Fruit fly (Drosophila melanogaster) whole organism, embryonic: ENCODE results near the gene eEF1delta.

Source experiments
- Asciz ChIP-seq: fragments of 200-800 bp; sonication (Bioruptor generic); optimal IDR thresholded peaks from 2 replicates; lab custom pipeline; 2017; ENCODE audit warnings: missing biosample characterization, mild to moderate bottlenecking, missing genetic modification characterization, missing genetic modification reagents
- CG10147 ChIP-seq: fragments of 200-800 bp; sonication (Bioruptor generic); optimal IDR thresholded peaks from 2 replicates; lab custom pipeline; 2019; ENCODE audit warnings: missing biosample characterization, mild to moderate bottlenecking, missing genetic modification characterization, moderate library complexity
- CG10321 ChIP-seq: fragments of 200-800 bp; sonication (Bioruptor generic); IDR thresholded peaks from 2 replicates; pipeline ENCODE4 v1.3.6; 2022; ENCODE audit warnings: missing biosample characterization, missing genetic modification characterization
- CG1233 ChIP-seq: fragments of 200-800 bp; sonication (Bioruptor generic); optimal IDR thresholded peaks from 4 replicates; lab custom pipeline; 2018; ENCODE audit warnings: missing biosample characterization, mild to moderate bottlenecking, missing genetic modification characterization
- CG14710 ChIP-seq: fragments of 200-800 bp; sonication (Bioruptor generic); optimal IDR thresholded peaks from 3 replicates; lab custom pipeline; 2019; ENCODE audit warnings: missing biosample characterization, mild to moderate bottlenecking, missing genetic modification characterization, moderate library complexity
- CG1603 ChIP-seq: fragments of 200-800 bp; sonication (Bioruptor generic); optimal IDR thresholded peaks from 2 replicates; lab custom pipeline; 2019; ENCODE audit warnings: missing biosample characterization, mild to moderate bottlenecking, missing genetic modification characterization, moderate library complexity
- CG17568 ChIP-seq: fragments of 200-800 bp; sonication (Bioruptor generic); optimal IDR thresholded peaks from 2 replicates; lab custom pipeline; 2018; ENCODE audit warnings: missing biosample characterization, mild to moderate bottlenecking, missing genetic modification characterization, moderate library complexity
- CG18011 ChIP-seq: fragments of 200-800 bp; sonication (Bioruptor generic); optimal IDR thresholded peaks from 2 replicates; lab custom pipeline; 2017; ENCODE audit warnings: missing biosample characterization, missing genetic modification characterization, mild to moderate bottlenecking, moderate library complexity, missing genotype
- CG2712 ChIP-seq: fragments of 200-800 bp; optimal IDR thresholded peaks from 3 replicates; lab custom pipeline; 2019; ENCODE audit warnings: missing biosample characterization, mild to moderate bottlenecking, missing genetic modification characterization, moderate library complexity
- CG2889 ChIP-seq: fragments of 200-800 bp; sonication (Bioruptor generic); IDR thresholded peaks from 3 replicates; pipeline ENCODE4 v1.3.6; 2022; ENCODE audit warnings: missing biosample characterization, missing genetic modification characterization
- CG33557 ChIP-seq: fragments of 200-800 bp; sonication (Bioruptor generic); optimal IDR thresholded peaks from 2 replicates; lab custom pipeline; 2019; ENCODE audit warnings: missing biosample characterization, mild to moderate bottlenecking, missing genetic modification characterization, moderate library complexity
- CG3847 ChIP-seq: fragments of 200-800 bp; sonication (Bioruptor generic); IDR thresholded peaks from 2 replicates; pipeline ENCODE4 v1.3.6; 2022; ENCODE audit warnings: missing biosample characterization, missing genetic modification characterization
- CG43689 ChIP-seq: fragments of 200-800 bp; sonication (Bioruptor generic); IDR thresholded peaks from 2 replicates; pipeline ENCODE4 v1.3.6; 2022; ENCODE audit warnings: missing biosample characterization, missing genetic modification characterization
- CG8089 ChIP-seq: fragments of 200-800 bp; sonication (Bioruptor generic); optimal IDR thresholded peaks from 3 replicates; lab custom pipeline; 2016; ENCODE audit warnings: missing biosample characterization, missing genetic modification characterization
- CG8290 ChIP-seq, 3 experiments: fragments of 200-800 bp; sonication (Bioruptor generic); optimal IDR thresholded peaks; 2 replicates each; lab custom pipeline; 2016 to 2019; ENCODE audit warnings: missing biosample characterization in 3 of 3, missing genetic modification characterization in 3 of 3, mild to moderate bottlenecking in 2 of 3, moderate library complexity in 1 of 3
- CG8478 ChIP-seq: fragments of >200 bp; optimal IDR thresholded peaks from 2 replicates; lab custom pipeline; 2018
- CG9797 ChIP-seq: fragments of 200-800 bp; sonication (Bioruptor generic); optimal IDR thresholded peaks from 3 replicates; lab custom pipeline; 2018; ENCODE audit warnings: missing biosample characterization, mild to moderate bottlenecking, missing genetic modification characterization
- D ChIP-seq, 2 experiments: fragments of 200-800 bp in 1 of 2; fragments of >200 bp in 1 of 2; sonication (Bioruptor generic) in 1 of 2; optimal IDR thresholded peaks; 2 replicates in 1 of 2; 3 replicates in 1 of 2; lab custom pipeline; 2017; ENCODE audit warnings: mild to moderate bottlenecking in 1 of 2, missing biosample characterization in 1 of 2, missing genetic modification characterization in 1 of 2, missing genetic modification reagents in 1 of 2
- D19B ChIP-seq: fragments of 200-800 bp; sonication (Bioruptor generic); optimal IDR thresholded peaks from 2 replicates; lab custom pipeline; 2017; ENCODE audit warnings: missing biosample characterization, mild to moderate bottlenecking, missing genetic modification characterization
- Dek ChIP-seq: fragments of 200-800 bp; sonication (Bioruptor generic); optimal IDR thresholded peaks from 3 replicates; lab custom pipeline; 2019; ENCODE audit warnings: missing biosample characterization, mild to moderate bottlenecking, missing genetic modification characterization, moderate library complexity
- Dp ChIP-seq: fragments of 200-800 bp; sonication (Bioruptor generic); optimal IDR thresholded peaks from 2 replicates; lab custom pipeline; 2018; ENCODE audit warnings: missing biosample characterization, mild to moderate bottlenecking, missing genetic modification characterization, moderate library complexity
- Drgx ChIP-seq: fragments of 200-800 bp; sonication (Bioruptor generic); IDR thresholded peaks from 2 replicates; pipeline ENCODE4 v1.3.6; 2022; ENCODE audit warnings: missing biosample characterization, missing genetic modification characterization
- Fer3 ChIP-seq: fragments of 200-800 bp; sonication (Bioruptor generic); optimal IDR thresholded peaks from 2 replicates; lab custom pipeline; 2018; ENCODE audit warnings: missing biosample characterization, mild to moderate bottlenecking, missing genetic modification characterization, moderate library complexity
- Gsc ChIP-seq: fragments of 200-800 bp; sonication (Bioruptor generic); IDR thresholded peaks from 2 replicates; pipeline ENCODE4 v1.3.6; 2022; ENCODE audit warnings: missing biosample characterization, missing genetic modification characterization
- HLH3B ChIP-seq: fragments of 200-800 bp; sonication (Bioruptor generic); IDR thresholded peaks from 2 replicates; pipeline ENCODE4 v1.3.6; 2022; ENCODE audit warnings: missing biosample characterization, missing genetic modification characterization
- Mes4 ChIP-seq: fragments of 200-800 bp; sonication (Bioruptor generic); optimal IDR thresholded peaks from 2 replicates; lab custom pipeline; 2016; ENCODE audit warnings: missing biosample characterization, missing genetic modification characterization
- Neu2 ChIP-seq: fragments of 200-800 bp; sonication (Bioruptor generic); optimal IDR thresholded peaks from 3 replicates; lab custom pipeline; 2016; ENCODE audit warnings: missing biosample characterization, missing genetic modification characterization, borderline replicate concordance
- Nf-YB ChIP-seq: fragments of 200-800 bp; sonication (Bioruptor generic); optimal IDR thresholded peaks from 3 replicates; lab custom pipeline; 2019; ENCODE audit warnings: missing biosample characterization, mild to moderate bottlenecking, missing genetic modification characterization, moderate library complexity
- Pdp1 ChIP-seq, 2 experiments: fragments of 200-800 bp; sonication (Bioruptor generic); optimal IDR thresholded peaks; 3 replicates each; lab custom pipeline; 2016; ENCODE audit warnings: missing biosample characterization in 2 of 2, missing genetic modification characterization in 2 of 2, mild to moderate bottlenecking in 1 of 2, moderate library complexity in 1 of 2
- Six4 ChIP-seq: fragments of 200-800 bp; sonication (Bioruptor generic); optimal IDR thresholded peaks from 2 replicates; lab custom pipeline; 2016; ENCODE audit warnings: missing biosample characterization, missing genetic modification characterization
- Sry-δ ChIP-seq: fragments of 200-800 bp; sonication (Bioruptor generic); optimal IDR thresholded peaks from 2 replicates; lab custom pipeline; 2016; ENCODE audit warnings: missing biosample characterization, missing genetic modification characterization
- Stat92E ChIP-seq, 3 experiments: fragments of >200 bp in 2 of 3; fragments of 200-800 bp in 1 of 3; sonication (Bioruptor generic) in 1 of 3; optimal IDR thresholded peaks; 2 replicates each; lab custom pipeline; 2017 to 2019; ENCODE audit warnings: missing biosample characterization in 3 of 3, missing genetic modification characterization in 3 of 3, mild to moderate bottlenecking in 1 of 3, moderate library complexity in 1 of 3
- amos ChIP-seq: fragments of 200-800 bp; sonication (Bioruptor generic); IDR thresholded peaks from 2 replicates; pipeline ENCODE4 v1.3.6; 2022; ENCODE audit warnings: missing biosample characterization, missing genetic modification characterization; ENCODE audit not compliant: partially characterized antibody
- ash1 ChIP-seq: fragments of 200-800 bp; sonication (Bioruptor generic); optimal IDR thresholded peaks from 2 replicates; lab custom pipeline; 2018; ENCODE audit warnings: missing biosample characterization, mild to moderate bottlenecking, missing genetic modification characterization
- bab2 ChIP-seq: fragments of 200-800 bp; sonication (Bioruptor generic); optimal IDR thresholded peaks from 2 replicates; lab custom pipeline; 2016; ENCODE audit warnings: missing biosample characterization, missing genetic modification characterization
- br ChIP-seq: fragments of >200 bp; optimal IDR thresholded peaks from 2 replicates; lab custom pipeline; 2017
- crp ChIP-seq, 2 experiments: fragments of 200-800 bp; sonication (Bioruptor generic); optimal IDR thresholded peaks; 2 replicates in 1 of 2; 3 replicates in 1 of 2; lab custom pipeline; 2017; ENCODE audit warnings: missing biosample characterization in 2 of 2, missing genetic modification characterization in 2 of 2, mild to moderate bottlenecking in 1 of 2, moderate library complexity in 1 of 2
- en ChIP-seq: fragments of 200-800 bp; sonication (Bioruptor generic); optimal IDR thresholded peaks from 2 replicates; lab custom pipeline; 2016; ENCODE audit warnings: missing biosample characterization, missing genetic modification characterization
- gem ChIP-seq: fragments of 200-800 bp; sonication (Bioruptor generic); optimal IDR thresholded peaks from 2 replicates; lab custom pipeline; 2019; ENCODE audit warnings: missing biosample characterization, mild to moderate bottlenecking, missing genetic modification characterization, moderate library complexity
- gro ChIP-seq: fragments of 200-800 bp; sonication (Bioruptor generic); optimal IDR thresholded peaks from 2 replicates; lab custom pipeline; 2016; ENCODE audit warnings: missing biosample characterization, missing genetic modification characterization
- jing ChIP-seq: fragments of 200-800 bp; sonication (Bioruptor generic); optimal IDR thresholded peaks from 2 replicates; lab custom pipeline; 2018; ENCODE audit warnings: missing biosample characterization, mild to moderate bottlenecking, missing genetic modification characterization
- nom ChIP-seq: fragments of 200-800 bp; sonication (Bioruptor generic); optimal IDR thresholded peaks from 2 replicates; lab custom pipeline; 2017; ENCODE audit warnings: missing biosample characterization, missing genetic modification characterization, mild to moderate bottlenecking, moderate library complexity, missing genetic modification reagents
- pan ChIP-seq, 4 experiments: fragments of >200 bp in 3 of 4; fragments of 200-800 bp in 1 of 4; sonication (Bioruptor generic) in 1 of 4; optimal IDR thresholded peaks in 3 of 4; IDR thresholded peaks in 1 of 4; 2 replicates each; pipeline versions ENCODE4 v1.3.6 to Lab custom; 2017 to 2022; ENCODE audit warnings: missing biosample characterization in 2 of 4, missing genetic modification characterization in 2 of 4, mixed read lengths in 1 of 4
- pros ChIP-seq: fragments of 200-800 bp; sonication (Bioruptor generic); optimal IDR thresholded peaks from 3 replicates; lab custom pipeline; 2019; ENCODE audit warnings: missing biosample characterization, mild to moderate bottlenecking, missing genetic modification characterization, moderate library complexity
- pzg ChIP-seq: fragments of 200-800 bp; sonication (Bioruptor generic); optimal IDR thresholded peaks from 3 replicates; lab custom pipeline; 2018; ENCODE audit warnings: missing biosample characterization, mild to moderate bottlenecking, missing genetic modification characterization, moderate library complexity
- scrt ChIP-seq: fragments of 200-800 bp; sonication (Bioruptor generic); optimal IDR thresholded peaks from 2 replicates; lab custom pipeline; 2018; ENCODE audit warnings: missing biosample characterization, mild to moderate bottlenecking, missing genetic modification characterization, moderate library complexity
- sima ChIP-seq: fragments of 200-800 bp; sonication (Bioruptor generic); optimal IDR thresholded peaks from 2 replicates; lab custom pipeline; 2016; ENCODE audit warnings: missing biosample characterization, missing genetic modification characterization
- sr ChIP-seq: fragments of 200-800 bp; sonication (Bioruptor generic); IDR thresholded peaks from 3 replicates; pipeline ENCODE4 v1.3.6; 2022; ENCODE audit warnings: missing biosample characterization, missing genetic modification characterization
- unc-4 ChIP-seq: fragments of 200-800 bp; sonication (Bioruptor generic); IDR thresholded peaks from 2 replicates; pipeline ENCODE4 v1.3.6; 2022; ENCODE audit warnings: missing biosample characterization, missing genetic modification characterization; ENCODE audit not compliant: partially characterized antibody

Gene eEF1delta

dm6 chr2L:10276436-10276835, 44.1 kb downstream of the eEF1delta start (continued):
- TF ChIP-seq Stat92E (GFP tag; optimal IDR thresholded peaks at IDR 0.05; lab: Kevin White, UChicago) (no peak), crp (GFP tag; optimal IDR thresholded peaks at IDR 0.05; lab: Kevin White, UChicago) (no peak), scrt (GFP tag; lab: Kevin White, UChicago) (no peak), Asciz (GFP tag; lab: Kevin White, UChicago) (peak; percentile 75), gro (GFP tag; lab: Kevin White, UChicago) (no peak), CG33557 (GFP tag; lab: Kevin White, UChicago) (no peak), Nf-YB (no peak), Dek (tag; lab: Kevin White, UChicago) (no peak), Gsc (GFP tag; lab: Robert Waterston, UW) (no peak), CG2889 (no peak), CG10321 (GFP tag; lab: Robert Waterston, UW) (no peak), CG8290 (GFP tag; optimal IDR thresholded peaks at IDR 0.05; lab: Kevin White, UChicago) (no peak), CG8290 (tag; optimal IDR thresholded peaks at IDR 0.05; lab: Kevin White, UChicago) (no peak), Neu2 (GFP tag; lab: Kevin White, UChicago) (no peak), CG43689 (GFP tag; lab: Robert Waterston, UW) (no peak), CG2712 (tag; lab: Kevin White, UChicago) (peak; percentile 78), CG9797 (GFP tag; lab: Kevin White, UChicago) (no peak), CG1233 (GFP tag; lab: Kevin White, UChicago) (peak; percentile 5), Six4 (GFP tag; lab: Kevin White, UChicago) (no peak), unc-4 (GFP tag; lab: Robert Waterston, UW) (no peak), CG3847 (GFP tag; lab: Robert Waterston, UW) (no peak), HLH3B (GFP tag; lab: Robert Waterston, UW) (peak; percentile 46; the same call in 1 of the 2 replicates), nom (GFP tag; lab: Kevin White, UChicago) (peak; percentile 38), CG1603 (tag; lab: Kevin White, UChicago) (no peak), CG18011 (no peak), Pdp1 (GFP tag; optimal IDR thresholded peaks at IDR 0.05; lab: Kevin White, UChicago) (peak in 1 of 2 experiments; percentile 60), sima (no peak), gem (tag; lab: Kevin White, UChicago) (no peak), CG14710 (tag; lab: Kevin White, UChicago) (peak; percentile 61), Fer3 (tag; lab: Kevin White, UChicago) (no peak), pzg (GFP tag; lab: Kevin White, UChicago) (no peak), jing (GFP tag; lab: Kevin White, UChicago) (no peak), Dp (GFP tag; lab: Kevin White, UChicago) (no peak), CG17568 (GFP tag; lab: Kevin White, UChicago) (no peak), D (optimal IDR thresholded peaks at IDR 0.05; lab: Kevin White, UChicago) (no peak), D (GFP tag; optimal IDR thresholded peaks at IDR 0.05; lab: Kevin White, UChicago) (peak; percentile 61), amos (GFP tag; lab: Robert Waterston, UW) (no peak), pan (optimal IDR thresholded peaks at IDR 0.05; lab: Kevin White, UChicago) (no peak), pan (GFP tag; optimal IDR thresholded peaks at IDR 0.05 in 1 of 2, IDR thresholded peaks at IDR 0.05 in 1 of 2) (no peak), Mes4 (GFP tag; lab: Kevin White, UChicago) (no peak), ash1 (GFP tag; lab: Kevin White, UChicago) (no peak), CG10147 (GFP tag; lab: Kevin White, UChicago) (no peak), Sry-δ (no peak), br (lab: Kevin White, UChicago) (no peak), CG8478 (lab: Kevin White, UChicago) (no peak), pros (no peak), bab2 (GFP tag; lab: Kevin White, UChicago) (no peak), D19B (GFP tag; lab: Kevin White, UChicago) (no peak), en (GFP tag; lab: Kevin White, UChicago) (no peak), CG8089 (GFP tag; lab: Kevin White, UChicago) (no peak), sr (GFP tag; lab: Robert Waterston, UW) (no peak), Drgx (GFP tag; lab: Robert Waterston, UW) (peak; percentile 74)
